Fruit fly (Drosophila melanogaster) whole organism, embryonic: ENCODE data around the gene SelT.
A peak's percentile ranks its signal among the peaks of the same experiment; 100 is the strongest.

ENCODE experiments used
- Aef1 ChIP-seq: fragments of 200-800 bp; sonication (Bioruptor generic); IDR thresholded peaks from 3 replicates; pipeline ENCODE4 v1.3.6; 2022; ENCODE audit warnings: missing biosample characterization, missing genetic modification characterization
- B-H1 ChIP-seq: fragments of 200-800 bp; sonication (Bioruptor generic); IDR thresholded peaks from 3 replicates; pipeline ENCODE4 v1.3.6; 2022; ENCODE audit warnings: missing biosample characterization, missing genetic modification characterization
- CG12219 ChIP-seq: fragments of 200-800 bp; sonication (Bioruptor generic); optimal IDR thresholded peaks from 3 replicates; lab custom pipeline; 2018; ENCODE audit warnings: missing biosample characterization, mild to moderate bottlenecking, missing genetic modification characterization
- CG14014 ChIP-seq: fragments of 200-800 bp; sonication (Bioruptor generic); IDR thresholded peaks from 2 replicates; pipeline ENCODE4 v1.3.6; 2022; ENCODE audit warnings: missing biosample characterization, missing genetic modification characterization
- CG14050 ChIP-seq: fragments of 200-800 bp; sonication (Bioruptor generic); IDR thresholded peaks from 3 replicates; pipeline ENCODE4 v1.3.6; 2022; ENCODE audit warnings: missing biosample characterization, missing genetic modification characterization
- CG1647 ChIP-seq: fragments of 200-800 bp; sonication (Bioruptor generic); optimal IDR thresholded peaks from 3 replicates; lab custom pipeline; 2016; ENCODE audit warnings: missing biosample characterization, missing genetic modification characterization
- CG16815 ChIP-seq: fragments of 200-800 bp; sonication (Bioruptor generic); optimal IDR thresholded peaks from 3 replicates; lab custom pipeline; 2017; ENCODE audit warnings: missing biosample characterization, mild to moderate bottlenecking, missing genetic modification characterization
- CG18619 ChIP-seq: fragments of 200-800 bp; sonication (Bioruptor generic); optimal IDR thresholded peaks from 3 replicates; lab custom pipeline; 2017; ENCODE audit warnings: missing biosample characterization, mild to moderate bottlenecking, missing genetic modification characterization
- CG2199 ChIP-seq: fragments of 200-800 bp; sonication (Bioruptor generic); IDR thresholded peaks from 3 replicates; pipeline ENCODE4 v1.3.6; 2022; ENCODE audit warnings: missing biosample characterization, missing genetic modification characterization
- CG2889 ChIP-seq: fragments of 200-800 bp; sonication (Bioruptor generic); IDR thresholded peaks from 3 replicates; pipeline ENCODE4 v1.3.6; 2022; ENCODE audit warnings: missing biosample characterization, missing genetic modification characterization
- CG4424 ChIP-seq: fragments of 200-800 bp; sonication (Bioruptor generic); optimal IDR thresholded peaks from 3 replicates; lab custom pipeline; 2016; ENCODE audit warnings: missing biosample characterization, missing genetic modification characterization
- CG6689 ChIP-seq: fragments of 200-800 bp; sonication (Bioruptor generic); IDR thresholded peaks from 2 replicates; pipeline ENCODE4 v1.3.6; 2022; ENCODE audit warnings: missing biosample characterization, missing genetic modification characterization
- Camta ChIP-seq: fragments of 200-800 bp; sonication (Bioruptor generic); optimal IDR thresholded peaks from 2 replicates; lab custom pipeline; 2016; ENCODE audit warnings: missing biosample characterization, missing genetic modification characterization
- D19A ChIP-seq: fragments of 200-800 bp; optimal IDR thresholded peaks from 3 replicates; lab custom pipeline; 2019; ENCODE audit warnings: missing biosample characterization, mild to moderate bottlenecking, missing genetic modification characterization, moderate library complexity
- Fer2 ChIP-seq: fragments of 200-800 bp; sonication (Bioruptor generic); optimal IDR thresholded peaks from 2 replicates; lab custom pipeline; 2018; ENCODE audit warnings: missing biosample characterization, mild to moderate bottlenecking, missing genetic modification characterization, moderate library complexity
- Gug ChIP-seq: fragments of 200-800 bp; sonication (Bioruptor generic); IDR thresholded peaks from 4 replicates; pipeline ENCODE4 v1.3.6; 2022; ENCODE audit warnings: missing biosample characterization, missing genetic modification characterization
- HLHmδ ChIP-seq: fragments of 200-800 bp; sonication (Bioruptor generic); optimal IDR thresholded peaks from 2 replicates; lab custom pipeline; 2018; ENCODE audit warnings: missing biosample characterization, mild to moderate bottlenecking, missing genetic modification characterization, moderate library complexity
- HmgZ ChIP-seq: fragments of 200-800 bp; sonication (Bioruptor generic); optimal IDR thresholded peaks from 2 replicates; lab custom pipeline; 2018; ENCODE audit warnings: missing biosample characterization, mild to moderate bottlenecking, missing genetic modification characterization
- Mad ChIP-seq: fragments of 200-800 bp; sonication (Bioruptor generic); optimal IDR thresholded peaks from 2 replicates; lab custom pipeline; 2016; ENCODE audit warnings: missing biosample characterization, missing genetic modification characterization
- NfI ChIP-seq: fragments of 200-800 bp; sonication (Bioruptor generic); optimal IDR thresholded peaks from 3 replicates; lab custom pipeline; 2018; ENCODE audit warnings: missing biosample characterization, mild to moderate bottlenecking, missing genetic modification characterization, moderate library complexity
- Poxn ChIP-seq: fragments of 200-800 bp; sonication (Bioruptor generic); IDR thresholded peaks from 2 replicates; pipeline ENCODE4 v1.3.6; 2022; ENCODE audit warnings: missing biosample characterization, missing genetic modification characterization
- Rx ChIP-seq: fragments of 200-800 bp; sonication (Bioruptor generic); IDR thresholded peaks from 2 replicates; pipeline ENCODE4 v1.3.6; 2022; ENCODE audit warnings: missing biosample characterization, missing genetic modification characterization
- Side ChIP-seq: fragments of 200-800 bp; sonication (Bioruptor generic); optimal IDR thresholded peaks from 2 replicates; lab custom pipeline; 2016; ENCODE audit warnings: missing biosample characterization, missing genetic modification characterization
- Six4 ChIP-seq: fragments of 200-800 bp; sonication (Bioruptor generic); optimal IDR thresholded peaks from 2 replicates; lab custom pipeline; 2016; ENCODE audit warnings: missing biosample characterization, missing genetic modification characterization
- Sox102F ChIP-seq: fragments of 200-800 bp; sonication (Bioruptor generic); optimal IDR thresholded peaks from 2 replicates; lab custom pipeline; 2018; ENCODE audit warnings: missing biosample characterization, mild to moderate bottlenecking, missing genetic modification characterization, moderate library complexity
- Sry-β ChIP-seq: fragments of 200-800 bp; sonication (Bioruptor generic); optimal IDR thresholded peaks from 2 replicates; lab custom pipeline; 2018; ENCODE audit warnings: missing biosample characterization, mild to moderate bottlenecking, missing genetic modification characterization, moderate library complexity
- Stat92E ChIP-seq, 3 experiments: fragments of >200 bp in 2 of 3; fragments of 200-800 bp in 1 of 3; sonication (Bioruptor generic) in 1 of 3; optimal IDR thresholded peaks; 2 replicates each; lab custom pipeline; 2017 to 2019; ENCODE audit warnings: missing biosample characterization in 3 of 3, missing genetic modification characterization in 3 of 3, mild to moderate bottlenecking in 1 of 3, moderate library complexity in 1 of 3
- Trl ChIP-seq, 3 experiments: fragments of >200 bp in 2 of 3; fragments of 200-800 bp in 1 of 3; sonication (Bioruptor generic) in 1 of 3; optimal IDR thresholded peaks; 2 replicates in 1 of 3; 3 replicates in 2 of 3; lab custom pipeline; 2016 to 2017; ENCODE audit warnings: missing biosample characterization in 1 of 3, missing genetic modification characterization in 1 of 3
- ac ChIP-seq: fragments of 200-800 bp; sonication (Bioruptor generic); optimal IDR thresholded peaks from 3 replicates; lab custom pipeline; 2017; ENCODE audit warnings: missing biosample characterization, mild to moderate bottlenecking, missing genetic modification characterization
- ap ChIP-seq: fragments of 200-800 bp; sonication (Bioruptor generic); IDR thresholded peaks from 2 replicates; pipeline ENCODE4 v1.3.6; 2022; ENCODE audit warnings: missing biosample characterization, missing genetic modification characterization
- ato ChIP-seq: fragments of 200-800 bp; sonication (Bioruptor generic); IDR thresholded peaks from 2 replicates; pipeline ENCODE4 v1.3.6; 2022; ENCODE audit warnings: missing biosample characterization, missing genetic modification characterization; ENCODE audit not compliant: partially characterized antibody
- chinmo ChIP-seq: fragments of 200-800 bp; sonication (Bioruptor generic); IDR thresholded peaks from 4 replicates; pipeline ENCODE4 v1.3.6; 2022; ENCODE audit warnings: missing biosample characterization, missing genetic modification characterization; ENCODE audit not compliant: partially characterized antibody
- cwo ChIP-seq: fragments of 200-800 bp; sonication (Bioruptor generic); optimal IDR thresholded peaks from 3 replicates; lab custom pipeline; 2017; ENCODE audit warnings: missing biosample characterization, missing genetic modification characterization, mild to moderate bottlenecking, moderate library complexity, missing genetic modification reagents
- dm ChIP-seq: fragments of 200-800 bp; sonication (Bioruptor generic); optimal IDR thresholded peaks from 3 replicates; lab custom pipeline; 2016; ENCODE audit warnings: missing biosample characterization, missing genetic modification characterization
- emc ChIP-seq: fragments of 200-800 bp; sonication (Bioruptor generic); optimal IDR thresholded peaks from 2 replicates; lab custom pipeline; 2016; ENCODE audit warnings: missing biosample characterization, missing genetic modification characterization
- ewg ChIP-seq: fragments of 200-800 bp; sonication (Bioruptor generic); optimal IDR thresholded peaks from 3 replicates; lab custom pipeline; 2017; ENCODE audit warnings: mild to moderate bottlenecking, missing biosample characterization, missing genetic modification reagents, missing genetic modification characterization
- exex ChIP-seq: fragments of 200-800 bp; sonication (Bioruptor generic); optimal IDR thresholded peaks from 4 replicates; lab custom pipeline; 2018; ENCODE audit warnings: missing biosample characterization, mild to moderate bottlenecking, missing genetic modification characterization, moderate library complexity
- fd64A ChIP-seq: fragments of 200-800 bp; sonication (Bioruptor generic); optimal IDR thresholded peaks from 3 replicates; lab custom pipeline; 2018; ENCODE audit warnings: missing biosample characterization, mild to moderate bottlenecking, missing genetic modification characterization
- fu2 ChIP-seq: fragments of 200-800 bp; sonication (Bioruptor generic); optimal IDR thresholded peaks from 2 replicates; lab custom pipeline; 2016; ENCODE audit warnings: missing biosample characterization, missing genetic modification characterization
- gce ChIP-seq: fragments of 200-800 bp; sonication (Bioruptor generic); IDR thresholded peaks from 3 replicates; pipeline ENCODE4 v1.3.6; 2022; ENCODE audit warnings: missing biosample characterization, missing genetic modification characterization
- gfzf ChIP-seq: fragments of 200-800 bp; sonication (Bioruptor generic); optimal IDR thresholded peaks from 2 replicates; lab custom pipeline; 2016; ENCODE audit warnings: missing biosample characterization, mild to moderate bottlenecking, missing genetic modification characterization, moderate library complexity
- jumu ChIP-seq: fragments of 200-800 bp; sonication (Bioruptor generic); optimal IDR thresholded peaks from 3 replicates; lab custom pipeline; 2016; ENCODE audit warnings: missing biosample characterization, missing genetic modification characterization
- lilli ChIP-seq: fragments of 200-800 bp; sonication (Bioruptor generic); optimal IDR thresholded peaks from 3 replicates; lab custom pipeline; 2016; ENCODE audit warnings: missing biosample characterization, missing genetic modification characterization
- row ChIP-seq: fragments of 200-800 bp; sonication (Bioruptor generic); IDR thresholded peaks from 3 replicates; pipeline ENCODE4 v1.3.6; 2022; ENCODE audit warnings: missing biosample characterization, missing genetic modification characterization
- salm ChIP-seq: fragments of 200-800 bp; sonication (Bioruptor generic); optimal IDR thresholded peaks from 2 replicates; lab custom pipeline; 2018; ENCODE audit warnings: missing biosample characterization, mild to moderate bottlenecking, missing genetic modification characterization
- sd ChIP-seq: fragments of 200-800 bp; sonication (Bioruptor generic); optimal IDR thresholded peaks from 3 replicates; lab custom pipeline; 2018; ENCODE audit warnings: missing biosample characterization, mild to moderate bottlenecking, missing genetic modification characterization, moderate library complexity
- ssp ChIP-seq: fragments of 200-800 bp; sonication (Bioruptor generic); IDR thresholded peaks from 2 replicates; pipeline ENCODE4 v1.3.6; 2022; ENCODE audit warnings: missing biosample characterization, missing genetic modification characterization
- sug ChIP-seq: fragments of 200-800 bp; optimal IDR thresholded peaks from 2 replicates; lab custom pipeline; 2019; ENCODE audit warnings: missing biosample characterization, mild to moderate bottlenecking, missing genetic modification characterization, moderate library complexity
- usp ChIP-seq: fragments of >200 bp; optimal IDR thresholded peaks from 2 replicates; lab custom pipeline; 2017; ENCODE audit warnings: missing biosample characterization, missing genetic modification characterization
- yki ChIP-seq: fragments of >200 bp; optimal IDR thresholded peaks from 3 replicates; lab custom pipeline; 2018

Gene SelT

DNA sequence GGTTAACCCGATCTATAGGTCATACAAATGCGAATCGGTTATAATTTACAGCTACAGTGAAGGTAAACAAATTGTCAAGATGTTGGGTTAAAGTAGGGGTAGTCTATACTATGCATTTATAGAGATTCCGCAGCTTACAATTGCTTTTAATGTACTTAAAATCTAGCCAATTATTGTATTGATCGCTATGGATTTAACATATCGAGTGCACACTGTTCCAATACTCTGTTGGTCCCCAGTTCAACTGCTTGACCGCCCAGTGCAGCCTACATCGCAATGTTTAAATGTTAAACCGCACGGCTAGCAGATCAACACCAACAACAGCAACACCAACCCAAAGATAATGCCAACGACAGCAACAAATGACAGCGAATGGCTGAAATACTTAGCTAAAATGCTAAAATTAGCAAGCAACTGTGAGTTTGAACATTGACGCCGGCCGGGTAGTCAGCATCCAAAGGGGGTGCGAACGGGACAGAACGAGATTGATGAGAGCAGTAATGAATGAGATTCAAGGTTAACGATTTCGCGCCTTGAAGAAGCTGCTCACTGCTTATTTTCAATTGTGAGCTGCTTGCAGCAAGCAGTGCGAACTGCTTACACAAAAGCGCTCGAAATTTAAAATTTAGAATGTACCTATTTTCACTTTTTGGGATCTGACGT is 9.7 kb upstream of the SelT start (continued):
- TF ChIP-seq CG2199 (GFP tag; lab: Robert Waterston, UW) (peak; percentile 93), CG14014 (GFP tag; lab: Robert Waterston, UW) (peak; percentile 52), ap (GFP tag; lab: Robert Waterston, UW) (peak; percentile 53; the same call in 1 of the 2 replicates), fu2 (GFP tag; lab: Kevin White, UChicago) (no peak), ato (GFP tag; lab: Robert Waterston, UW) (no peak), B-H1 (GFP tag; lab: Robert Waterston, UW) (peak; percentile 39), salm (no peak), Stat92E (GFP tag; optimal IDR thresholded peaks at IDR 0.05; lab: Kevin White, UChicago) (no peak), sd (tag; lab: Kevin White, UChicago) (peak; percentile 75), Gug (peak; percentile 37; the same call in 2 of the 4 replicates), dm (no peak), Poxn (GFP tag; lab: Robert Waterston, UW) (no peak), gce (GFP tag; lab: Robert Waterston, UW) (peak; percentile 12; the same call in 1 of the 3 replicates), CG12219 (GFP tag; lab: Kevin White, UChicago) (no peak), lilli (GFP tag; lab: Kevin White, UChicago) (no peak), CG16815 (GFP tag; lab: Kevin White, UChicago) (no peak), Sox102F (no peak), NfI (GFP tag; lab: Kevin White, UChicago) (no peak), yki (peak; percentile 21), Fer2 (tag; lab: Kevin White, UChicago) (no peak), CG1647 (GFP tag; lab: Kevin White, UChicago) (no peak), usp (GFP tag; lab: Kevin White, UChicago) (no peak), jumu (GFP tag; lab: Kevin White, UChicago) (no peak), Sry-β (GFP tag; lab: Kevin White, UChicago) (no peak), Rx (GFP tag; lab: Robert Waterston, UW) (peak; percentile 76), sug (peak; percentile 41), Camta (GFP tag; lab: Kevin White, UChicago) (no peak), Mad (GFP tag; lab: Kevin White, UChicago) (no peak), exex (tag; lab: Kevin White, UChicago) (no peak), Six4 (GFP tag; lab: Kevin White, UChicago) (no peak), CG4424 (GFP tag; lab: Kevin White, UChicago) (no peak), fd64A (no peak), CG18619 (GFP tag; lab: Kevin White, UChicago) (no peak), HLHmδ (GFP tag; lab: Kevin White, UChicago) (no peak), Trl (optimal IDR thresholded peaks at IDR 0.05; lab: Kevin White, UChicago) (peak in 1 of 2 experiments; percentile 29), Trl (GFP tag; optimal IDR thresholded peaks at IDR 0.05; lab: Kevin White, UChicago) (peak; percentile 41), cwo (no peak), CG6689 (GFP tag; lab: Robert Waterston, UW) (peak; percentile 12; the same call in 1 of the 2 replicates), CG14050 (GFP tag; lab: Robert Waterston, UW) (peak; percentile 19; the same call in 2 of the 3 replicates), gfzf (GFP tag; lab: Kevin White, UChicago) (no peak), ac (GFP tag; lab: Kevin White, UChicago) (no peak), ssp (GFP tag; lab: Robert Waterston, UW) (no peak), Aef1 (peak; percentile 28), HmgZ (tag; lab: Kevin White, UChicago) (peak; percentile 17), emc (no peak), ewg (no peak), row (GFP tag; lab: Robert Waterston, UW) (no peak; the same call in 2 of the 3 replicates), D19A (tag; lab: Kevin White, UChicago) (no peak), chinmo (GFP tag; lab: Robert Waterston, UW) (peak; percentile 96), CG2889 (0 out of 3 replicates have a peak, but pooled peaks have one; percentile 40), Side (GFP tag; lab: Kevin White, UChicago) (no peak)
